Worm (Caenorhabditis elegans): ENCODE measurements around the gene str-263.
A peak's percentile ranks its signal among the peaks of the same experiment; 100 is the strongest.

DNA sequence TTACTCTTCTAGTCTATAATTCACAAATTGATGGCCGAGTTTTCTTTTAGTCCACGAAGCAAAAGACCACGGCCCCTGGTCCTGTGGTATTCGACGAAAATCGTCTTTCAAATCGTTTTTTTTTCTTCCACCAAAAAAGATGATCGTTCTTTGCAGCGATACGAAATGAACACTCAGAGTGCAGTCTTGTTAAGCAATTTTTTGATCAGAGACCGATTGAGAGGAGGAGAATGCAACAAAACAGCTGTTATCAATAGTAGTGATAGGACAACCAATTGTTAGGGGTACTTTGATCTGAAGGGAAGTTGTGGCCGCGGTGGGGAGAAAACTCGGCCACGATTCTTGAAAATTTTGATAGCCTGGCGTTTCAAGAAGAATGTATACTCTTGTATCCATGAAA, 49.0 kb upstream of the str-263 start:
- TF ChIP-seq snpc-4 (tag; optimal IDR thresholded peaks at IDR 0.05) (no peak), lin-39 (tag; optimal IDR thresholded peaks at IDR 0.05) (no peak), lsy-2 (tag; optimal IDR thresholded peaks at IDR 0.05) (peak in 1 of 2 experiments; percentile 49), nhr-23 (tag; optimal IDR thresholded peaks at IDR 0.05) (no peak), nhr-237 (tag; optimal IDR thresholded peaks at IDR 0.05) (no peak), elt-3 (tag; optimal IDR thresholded peaks at IDR 0.05) (no peak), unc-62 (GFP tag; optimal IDR thresholded peaks at IDR 0.05) (no peak), nhr-25 (tag; optimal IDR thresholded peaks at IDR 0.05) (no peak), ztf-11 (tag; optimal IDR thresholded peaks at IDR 0.05) (no peak), skn-1 (tag; optimal IDR thresholded peaks at IDR 0.05) (no peak)

Measured in whole organism, L2 larva.